Worm (Caenorhabditis elegans) whole organism, mixed stage, embryonic: Measurements from ENCODE around the gene clec-138.

ENCODE experiments used
- blmp-1 ChIP-seq: fragments of 150-350 bp; optimal IDR thresholded peaks from 2 replicates; lab custom pipeline; 2014; ENCODE audit warnings: missing biosample characterization, missing genetic modification characterization
- cnd-1 ChIP-seq: fragments of 200-800 bp; sonication (Bioruptor generic); optimal IDR thresholded peaks from 2 replicates; lab custom pipeline; 2018; ENCODE audit warnings: mild to moderate bottlenecking, missing genetic modification characterization, missing compliant biosample characterization
- drap-1 ChIP-seq: fragments of 200-800 bp; sonication (Bioruptor generic); optimal IDR thresholded peaks from 3 replicates; lab custom pipeline; 2018; ENCODE audit warnings: mild to moderate bottlenecking, missing genetic modification characterization, missing compliant biosample characterization
- elt-1 ChIP-seq: sonication (generic microtip); optimal IDR thresholded peaks from 2 replicates; lab custom pipeline; 2017; ENCODE audit warnings: missing genetic modification characterization, mild to moderate bottlenecking, missing compliant biosample characterization, antibody characterized with exemption, moderate library complexity, borderline replicate concordance; ENCODE audit not compliant: insufficient read depth
- flh-1 ChIP-seq: fragments of 200-800 bp; sonication (Bioruptor generic); optimal IDR thresholded peaks from 2 replicates; lab custom pipeline; 2018; ENCODE audit warnings: mild to moderate bottlenecking, missing genetic modification characterization, moderate library complexity, missing compliant biosample characterization
- lin-13 ChIP-seq: fragments of 150-350 bp; optimal IDR thresholded peaks from 2 replicates; lab custom pipeline; 2014; ENCODE audit warnings: missing biosample characterization, missing genetic modification characterization
- unc-39 ChIP-seq: fragments of 150-350 bp; optimal IDR thresholded peaks from 2 replicates; lab custom pipeline; 2014; ENCODE audit warnings: missing biosample characterization, missing genetic modification characterization
- ztf-11 ChIP-seq: fragments of 150-350 bp; optimal IDR thresholded peaks from 2 replicates; lab custom pipeline; 2014; ENCODE audit warnings: missing biosample characterization, missing genetic modification characterization

ce11 chrII:4572579-4572978 is 47.0 kb downstream of the clec-138 start:
- TF ChIP-seq blmp-1 (no peak), elt-1 (tag; lab: Kevin White, UChicago) (no peak), drap-1 (no peak), flh-1 (GFP tag; lab: Kevin White, UChicago) (no peak), unc-39 (no peak), ztf-11 (tag; lab: Kevin White, UChicago) (no peak), lin-13 (tag; lab: Kevin White, UChicago) (no peak), cnd-1 (tag; lab: Kevin White, UChicago) (no peak)
